Worm (Caenorhabditis elegans): ENCODE results near the gene twk-45.

- TF ChIP-seq daf-12 (tag; optimal IDR thresholded peaks at IDR 0.05), result no peak
- no peak for TF ChIP-seq ama-1 (optimal IDR thresholded peaks at IDR 0.05)
- no peak for TF ChIP-seq ceh-82 (tag; optimal IDR thresholded peaks at IDR 0.05)
- no peak for TF ChIP-seq skn-1 (tag; optimal IDR thresholded peaks at IDR 0.05)
- TF ChIP-seq ceh-28 (tag; optimal IDR thresholded peaks at IDR 0.05), result no peak
- TF ChIP-seq nhr-77 (tag; optimal IDR thresholded peaks at IDR 0.05), result no peak
- no peak for TF ChIP-seq nfya-1 (tag; optimal IDR thresholded peaks at IDR 0.05; ENCODE audit: insufficient read depth)
- no peak for TF ChIP-seq hmg-11 (tag; optimal IDR thresholded peaks at IDR 0.05)
- TF ChIP-seq unc-62 (GFP tag; optimal IDR thresholded peaks at IDR 0.05), result no peak
- TF ChIP-seq ztf-11 (tag; optimal IDR thresholded peaks at IDR 0.05), result no peak
- TF ChIP-seq pqm-1 (tag; optimal IDR thresholded peaks at IDR 0.05), result no peak
- no peak for TF ChIP-seq ZK546.5 (tag; optimal IDR thresholded peaks at IDR 0.05)
Measured at ce11 chrIII:2787979-2788491, 13.7 kb downstream of the twk-45 start, which contains the start of gene tbcc-1.

Measured in whole organism, L3 larva.